Worm (Caenorhabditis elegans) whole organism, L2 larva: ENCODE results near the gene R12B2.8.

ENCODE experiments used
- C34F6.9 ChIP-seq: fragments of 150-350 bp; optimal IDR thresholded peaks from 2 replicates; lab custom pipeline; 2014; ENCODE audit warnings: missing biosample characterization, missing genetic modification characterization
- F13H6.1 ChIP-seq: sonication (generic microtip); optimal IDR thresholded peaks from 2 replicates; lab custom pipeline; 2016; ENCODE audit warnings: missing genetic modification characterization, missing compliant biosample characterization
- Y55F3AM.14 ChIP-seq: fragments of 200-800 bp; sonication (Bioruptor generic); optimal IDR thresholded peaks from 2 replicates; lab custom pipeline; 2018; ENCODE audit warnings: mild to moderate bottlenecking, missing genetic modification characterization, missing compliant biosample characterization
- ama-1 ChIP-seq: fragments of 150-350 bp; optimal IDR thresholded peaks from 2 replicates; lab custom pipeline; 2018; ENCODE audit warnings: inconsistent platforms
- blmp-1 ChIP-seq: sonication (generic microtip); optimal IDR thresholded peaks from 2 replicates; lab custom pipeline; 2017; ENCODE audit warnings: missing genetic modification characterization, mild to moderate bottlenecking, missing compliant biosample characterization, antibody characterized with exemption, moderate library complexity; ENCODE audit not compliant: insufficient read depth
- ceh-16 ChIP-seq: fragments of 150-350 bp; optimal IDR thresholded peaks from 2 replicates; lab custom pipeline; 2014; ENCODE audit warnings: missing biosample characterization, missing genetic modification characterization
- ceh-82 ChIP-seq: fragments of 150-350 bp; optimal IDR thresholded peaks from 2 replicates; lab custom pipeline; 2014; ENCODE audit warnings: missing biosample characterization, missing genetic modification characterization
- crh-2 ChIP-seq: sonication (generic microtip); optimal IDR thresholded peaks from 2 replicates; lab custom pipeline; 2017; ENCODE audit warnings: missing biosample characterization, missing genetic modification characterization
- dmd-4 ChIP-seq: sonication (generic microtip); optimal IDR thresholded peaks from 2 replicates; lab custom pipeline; 2017; ENCODE audit warnings: missing biosample characterization, missing genetic modification characterization
- egl-27 ChIP-seq: sonication (generic microtip); optimal IDR thresholded peaks from 3 replicates; lab custom pipeline; 2017; ENCODE audit warnings: missing biosample characterization, missing genetic modification reagents, missing genetic modification characterization
- elt-3 ChIP-seq: sonication (generic microtip); optimal IDR thresholded peaks from 2 replicates; lab custom pipeline; 2017; ENCODE audit warnings: missing biosample characterization, missing genetic modification characterization
- fos-1 ChIP-seq: fragments of 150-350 bp; optimal IDR thresholded peaks from 2 replicates; lab custom pipeline; 2014; ENCODE audit warnings: missing biosample characterization, missing genetic modification characterization
- gmeb-1 ChIP-seq: fragments of 150-350 bp; optimal IDR thresholded peaks from 2 replicates; lab custom pipeline; 2014; ENCODE audit warnings: missing biosample characterization, missing genetic modification characterization
- lin-11 ChIP-seq: fragments of 150-350 bp; sonication (generic microtip); optimal IDR thresholded peaks from 2 replicates; lab custom pipeline; 2014; ENCODE audit warnings: missing biosample characterization, missing genetic modification characterization, inconsistent platforms, mixed read lengths
- lin-13 ChIP-seq: fragments of 150-350 bp; optimal IDR thresholded peaks from 2 replicates; lab custom pipeline; 2014; ENCODE audit warnings: missing biosample characterization, missing genetic modification reagents, missing genetic modification characterization
- lin-39 ChIP-seq: fragments of 150-350 bp; optimal IDR thresholded peaks from 2 replicates; lab custom pipeline; 2014; ENCODE audit warnings: missing biosample characterization, missing genetic modification reagents, missing genetic modification characterization
- mab-5 ChIP-seq: fragments of 150-350 bp; optimal IDR thresholded peaks from 2 replicates; lab custom pipeline; 2014; ENCODE audit warnings: missing biosample characterization, missing genetic modification characterization
- mdl-1 ChIP-seq, 2 experiments: fragments of 150-350 bp in 1 of 2; sonication (generic microtip) in 1 of 2; optimal IDR thresholded peaks; 2 replicates each; lab custom pipeline; 2017; ENCODE audit warnings: missing biosample characterization in 2 of 2, missing genetic modification characterization in 2 of 2
- nhr-10 ChIP-seq: sonication (generic microtip); optimal IDR thresholded peaks from 2 replicates; lab custom pipeline; 2017; ENCODE audit warnings: missing biosample characterization, missing genetic modification characterization
- nhr-11 ChIP-seq: fragments of 150-350 bp; optimal IDR thresholded peaks from 2 replicates; lab custom pipeline; 2014; ENCODE audit warnings: missing biosample characterization, missing genetic modification characterization
- nhr-12 ChIP-seq: fragments of 150-350 bp; optimal IDR thresholded peaks from 2 replicates; lab custom pipeline; 2014; ENCODE audit warnings: missing biosample characterization, missing genetic modification characterization
- nhr-21 ChIP-seq: fragments of 150-350 bp; optimal IDR thresholded peaks from 2 replicates; lab custom pipeline; 2014; ENCODE audit warnings: missing biosample characterization, missing genetic modification characterization
- nhr-237 ChIP-seq: fragments of 150-350 bp; optimal IDR thresholded peaks from 2 replicates; lab custom pipeline; 2014; ENCODE audit warnings: missing biosample characterization, missing genetic modification characterization
- nhr-25 ChIP-seq: fragments of 150-350 bp; sonication (generic microtip); optimal IDR thresholded peaks from 3 replicates; lab custom pipeline; 2014; ENCODE audit warnings: missing biosample characterization, missing genetic modification characterization
- nhr-6 ChIP-seq: fragments of 150-350 bp; optimal IDR thresholded peaks from 2 replicates; lab custom pipeline; 2014; ENCODE audit warnings: missing biosample characterization, missing genetic modification characterization
- nhr-77 ChIP-seq: fragments of 150-350 bp; optimal IDR thresholded peaks from 2 replicates; lab custom pipeline; 2014; ENCODE audit warnings: missing biosample characterization, missing genetic modification characterization
- peb-1 ChIP-seq: fragments of 150-350 bp; optimal IDR thresholded peaks from 2 replicates; lab custom pipeline; 2014; ENCODE audit warnings: missing biosample characterization, missing genetic modification characterization
- sem-4 ChIP-seq: fragments of 150-350 bp; optimal IDR thresholded peaks from 2 replicates; lab custom pipeline; 2014; ENCODE audit warnings: missing biosample characterization, missing genetic modification reagents, missing genetic modification characterization
- skn-1 ChIP-seq: sonication (generic microtip); optimal IDR thresholded peaks from 2 replicates; lab custom pipeline; 2017; ENCODE audit warnings: missing biosample characterization, missing genetic modification characterization
- sma-3 ChIP-seq: sonication (generic microtip); optimal IDR thresholded peaks from 2 replicates; lab custom pipeline; 2016; ENCODE audit warnings: missing genetic modification reagents, missing genetic modification characterization, missing compliant biosample characterization
- sma-9 ChIP-seq, 2 experiments: fragments of 150-350 bp in 1 of 2; sonication (generic microtip) in 1 of 2; optimal IDR thresholded peaks; 2 replicates each; lab custom pipeline; 2014 to 2016; ENCODE audit warnings: missing genetic modification characterization in 2 of 2, mild to moderate bottlenecking in 1 of 2, missing biosample characterization in 1 of 2, missing compliant biosample characterization in 1 of 2, missing genetic modification reagents in 1 of 2, moderate library complexity in 1 of 2
- snpc-4 ChIP-seq: fragments of 150-350 bp; optimal IDR thresholded peaks from 2 replicates; lab custom pipeline; 2014; ENCODE audit warnings: missing biosample characterization, missing genetic modification characterization
- unc-39 ChIP-seq: fragments of 150-350 bp; optimal IDR thresholded peaks from 2 replicates; lab custom pipeline; 2014; ENCODE audit warnings: missing biosample characterization, missing genetic modification characterization
- unc-55 ChIP-seq: fragments of 150-350 bp; sonication (generic microtip); optimal IDR thresholded peaks from 3 replicates; lab custom pipeline; 2014; ENCODE audit warnings: missing biosample characterization, missing genetic modification reagents, missing genetic modification characterization
- unc-62 ChIP-seq: fragments of 150-350 bp; optimal IDR thresholded peaks from 2 replicates; lab custom pipeline; 2014; ENCODE audit warnings: missing biosample characterization, missing genetic modification reagents, missing genetic modification characterization
- ztf-1 ChIP-seq: fragments of 200-800 bp; sonication (Bioruptor generic); conservative IDR thresholded peaks from 2 replicates; pipeline ENCODE4 v1.3.6; 2022; ENCODE audit warnings: missing genetic modification characterization, missing compliant biosample characterization
- ztf-4 ChIP-seq: fragments of 150-350 bp; optimal IDR thresholded peaks from 2 replicates; lab custom pipeline; 2014; ENCODE audit warnings: missing biosample characterization, missing genetic modification characterization

Gene R12B2.8

ce11 chrIII:5806720-5807119 lies 17.0 kb upstream of the R12B2.8 start, which contains the start of gene R12B2.2:
TSS of gene R12B2.2 (plus strand) at chrIII:5807020.
- TF ChIP-seq egl-27 (tag; lab: Kevin White, UChicago) (no peak), unc-55 (GFP tag; lab: Kevin White, UChicago) (no peak)
- TF ChIP-seq, all 48 proteins: peak for 0

DNA sequence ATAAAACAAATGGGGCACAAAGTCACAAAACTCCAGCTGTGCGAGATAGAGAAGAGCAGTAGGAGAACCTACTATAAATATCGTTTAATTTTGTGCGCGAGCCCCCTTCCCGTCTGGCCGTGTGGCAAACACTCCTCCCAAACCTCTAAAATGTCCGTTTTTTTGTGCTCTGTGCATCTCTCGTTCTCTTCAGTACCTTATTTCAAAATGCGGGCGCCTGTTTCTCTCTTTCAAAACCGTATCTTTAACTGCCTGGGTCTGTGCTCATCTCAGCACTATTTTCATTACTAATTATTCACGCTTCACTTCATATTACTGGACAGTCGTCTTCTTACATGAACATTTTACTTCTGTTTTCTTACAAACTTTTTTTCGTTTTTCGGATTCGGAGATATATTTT lies 13.7 kb upstream of the R12B2.8 start:
- TF ChIP-seq fos-1 (tag; lab: Kevin White, UChicago) (peak; percentile 35), sma-9 (GFP tag; optimal IDR thresholded peaks at IDR 0.05; lab: Kevin White, UChicago) (no peak), sma-9 (tag; optimal IDR thresholded peaks at IDR 0.05; lab: Kevin White, UChicago) (no peak)

ce11 chrIII:5811957-5812356 lies 11.8 kb upstream of the R12B2.8 start:
- TF ChIP-seq ceh-16 (tag; lab: Kevin White, UChicago) (no peak), sem-4 (tag; lab: Kevin White, UChicago) (no peak), Y55F3AM.14 (GFP tag; lab: Kevin White, UChicago) (no peak), dmd-4 (no peak), ztf-4 (no peak), nhr-6 (no peak), ceh-82 (tag; lab: Kevin White, UChicago) (no peak), peb-1 (tag; lab: Kevin White, UChicago) (no peak), unc-62 (no peak), nhr-25 (tag; lab: Kevin White, UChicago) (no peak), elt-3 (tag; lab: Kevin White, UChicago) (no peak), ztf-1 (GFP tag; lab: Robert Waterston, UW) (no peak)

DNA sequence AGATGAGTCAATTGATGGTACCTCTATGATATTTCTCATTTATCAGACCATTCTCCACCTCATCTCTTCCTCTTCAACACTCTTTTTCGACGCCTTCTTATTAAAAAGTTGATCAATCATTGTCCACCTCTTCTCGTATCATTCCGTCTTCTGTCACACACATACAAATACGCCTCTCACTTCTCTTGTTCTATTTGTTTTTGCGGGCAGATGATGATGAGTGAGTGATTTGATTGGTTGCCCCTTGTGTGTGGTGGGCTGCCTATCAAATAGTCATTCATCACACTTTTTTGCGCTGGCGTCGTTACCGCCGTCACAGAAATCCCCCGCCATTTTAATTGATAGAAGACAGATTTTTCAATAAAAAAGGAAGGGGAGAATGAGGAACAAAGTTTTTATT lies 11.0 kb upstream of the R12B2.8 start:
- TF ChIP-seq nhr-77 (tag; lab: Kevin White, UChicago): no peak
- no peak for TF ChIP-seq ama-1 (lab: Kevin White, UChicago)
- TF ChIP-seq nhr-21 (tag; lab: Kevin White, UChicago): peak; percentile 33
- no peak for TF ChIP-seq C34F6.9
- TF ChIP-seq F13H6.1 (tag; lab: Kevin White, UChicago): peak; percentile 9
- TF ChIP-seq blmp-1 (tag; lab: Kevin White, UChicago): no peak
- peak; percentile 75 for TF ChIP-seq sma-3 (GFP tag; lab: Kevin White, UChicago)
- no peak for TF ChIP-seq sem-4 (tag; lab: Kevin White, UChicago)
- TF ChIP-seq mdl-1 (tag; optimal IDR thresholded peaks at IDR 0.05; lab: Kevin White, UChicago): no peak
- TF ChIP-seq nhr-11 (tag; lab: Kevin White, UChicago): no peak
- TF ChIP-seq gmeb-1 (tag; lab: Kevin White, UChicago): no peak
- no peak for TF ChIP-seq lin-13 (GFP tag; lab: Kevin White, UChicago)
- no peak for TF ChIP-seq Y55F3AM.14 (GFP tag; lab: Kevin White, UChicago)
- no peak for TF ChIP-seq lin-39
- no peak for TF ChIP-seq crh-2 (tag; lab: Kevin White, UChicago)
- no peak for TF ChIP-seq lin-11
- no peak for TF ChIP-seq nhr-237
- TF ChIP-seq dmd-4: no peak
- no peak for TF ChIP-seq unc-39 (tag; lab: Kevin White, UChicago)
- no peak for TF ChIP-seq unc-62
- no peak for TF ChIP-seq mab-5 (tag; lab: Kevin White, UChicago)
- peak; percentile 33 for TF ChIP-seq nhr-25 (tag; lab: Kevin White, UChicago)
- TF ChIP-seq fos-1 (tag; lab: Kevin White, UChicago): peak; percentile 42
- TF ChIP-seq elt-3 (tag; lab: Kevin White, UChicago): no peak
- no peak for TF ChIP-seq skn-1 (tag; lab: Kevin White, UChicago)
- TF ChIP-seq nhr-12 (tag; lab: Kevin White, UChicago): no peak
- TF ChIP-seq nhr-10 (tag; lab: Kevin White, UChicago): no peak
- TF ChIP-seq sma-9 (GFP tag; optimal IDR thresholded peaks at IDR 0.05; lab: Kevin White, UChicago): peak; percentile 21
- no peak for TF ChIP-seq sma-9 (tag; optimal IDR thresholded peaks at IDR 0.05; lab: Kevin White, UChicago)
- TF ChIP-seq snpc-4 (tag; lab: Kevin White, UChicago): no peak
